Worm (Caenorhabditis elegans): ENCODE data around the gene Y50D4A.1.

DNA sequence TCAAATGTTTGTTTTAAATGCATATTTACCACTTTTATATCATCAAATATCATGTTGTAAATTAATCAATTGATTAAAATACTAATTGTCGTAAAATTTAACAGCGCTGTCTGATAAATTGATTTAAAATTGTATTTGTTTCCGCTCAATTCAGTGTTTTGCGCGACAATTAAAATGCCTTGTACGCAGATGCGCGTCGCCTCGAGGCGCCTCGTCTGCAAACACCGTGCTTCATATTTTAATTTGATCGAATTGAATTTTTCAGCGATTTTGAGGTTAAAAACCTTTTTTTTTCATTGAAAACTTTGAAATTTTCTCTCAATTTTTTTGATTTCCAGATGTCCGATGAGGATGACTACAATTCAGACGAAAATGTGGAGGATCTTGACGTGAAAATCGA lies 718 bp upstream of the Y50D4A.1 start, which contains the start of gene Y50D4A.5:
- no peak for TF ChIP-seq flt-1 (GFP tag; IDR thresholded peaks at IDR 0.05)
- no peak for TF ChIP-seq sea-1 (GFP tag; conservative IDR thresholded peaks at IDR 0.05)
- no peak for TF ChIP-seq hmbx-1 (tag; optimal IDR thresholded peaks at IDR 0.05)
- TF ChIP-seq scrt-1 (GFP tag; IDR thresholded peaks at IDR 0.05) = no peak
- TF ChIP-seq ama-1 (optimal IDR thresholded peaks at IDR 0.05) = no peak
- no peak for TF ChIP-seq aly-1 (tag; optimal IDR thresholded peaks at IDR 0.05)
- TF ChIP-seq ets-7 (tag; optimal IDR thresholded peaks at IDR 0.05) = no peak
- TF ChIP-seq F13C5.2 (tag; optimal IDR thresholded peaks at IDR 0.05) = no peak
- TF ChIP-seq ceh-36 (tag; optimal IDR thresholded peaks at IDR 0.05) = no peak
- TF ChIP-seq ceh-13 (GFP tag; optimal IDR thresholded peaks at IDR 0.05) = no peak
- TF ChIP-seq B0310.2 (tag; optimal IDR thresholded peaks at IDR 0.05) = no peak

All from whole organism, early embryonic.